Fruit fly (Drosophila melanogaster): Measurements from ENCODE around the gene Polr3C.
"Not testable (repeated sequence)": the region's sequence is repeated elsewhere in the genome, so short reads cannot be mapped to it uniquely, and the experiment has no call there.

dm6 chr3R:12508776-12509175 is 48.6 kb downstream of the Polr3C start, which contains the start of gene Hsp70Bc:
- TF ChIP-seq h, psq, ttk, Myc, insv, Sin3A (optimal IDR thresholded peaks at IDR 0.05): not testable (repeated sequence)

All from Kc167 (cell line).